Fruit fly (Drosophila melanogaster) whole organism, wandering third instar larva: Measurements from ENCODE around the gene tank.

Source experiments
- Dif ChIP-seq: fragments of 200-275, 200-300 bp; sonication (Bioruptor generic); optimal IDR thresholded peaks from 2 replicates; lab custom pipeline; 2018; ENCODE audit warnings: missing biosample characterization, missing genetic modification characterization; ENCODE audit not compliant: partially characterized antibody
- Jra ChIP-seq: sonication (Bioruptor generic); optimal IDR thresholded peaks from 2 replicates; lab custom pipeline; 2016; ENCODE audit warnings: missing biosample characterization, missing genetic modification characterization
- Myc ChIP-seq: fragments of >200 bp; optimal IDR thresholded peaks from 2 replicates; lab custom pipeline; 2017
- Sp1 ChIP-seq: fragments of 200-800 bp; sonication (Bioruptor generic); optimal IDR thresholded peaks from 3 replicates; lab custom pipeline; 2019; ENCODE audit warnings: missing biosample characterization, mild to moderate bottlenecking, missing genetic modification characterization, moderate library complexity
- br ChIP-seq: fragments of 200-800 bp; sonication (Bioruptor generic); optimal IDR thresholded peaks from 2 replicates; lab custom pipeline; 2016; ENCODE audit warnings: missing biosample characterization, missing genetic modification characterization
- dsf ChIP-seq: sonication (Bioruptor generic); optimal IDR thresholded peaks from 2 replicates; lab custom pipeline; 2016; ENCODE audit warnings: missing biosample characterization, missing genetic modification characterization, borderline replicate concordance
- foxo ChIP-seq, 2 experiments: fragments of 200-800 bp; sonication (Bioruptor generic); optimal IDR thresholded peaks; 2 replicates in 1 of 2; 3 replicates in 1 of 2; lab custom pipeline; 2016 to 2017; ENCODE audit warnings: missing biosample characterization in 2 of 2, missing genetic modification characterization in 2 of 2
- lola ChIP-seq: fragments of >200 bp; optimal IDR thresholded peaks from 2 replicates; lab custom pipeline; 2017; ENCODE audit warnings: missing biosample characterization, missing genetic modification characterization
- pan ChIP-seq: fragments of >200 bp; optimal IDR thresholded peaks from 2 replicates; lab custom pipeline; 2017
- psq ChIP-seq: fragments of 200-800 bp; sonication (Bioruptor generic); optimal IDR thresholded peaks from 3 replicates; lab custom pipeline; 2017; ENCODE audit warnings: missing biosample characterization, mild to moderate bottlenecking, missing genetic modification characterization, moderate library complexity
- rgr ChIP-seq: fragments of 200-800 bp; sonication (Bioruptor generic); optimal IDR thresholded peaks from 3 replicates; lab custom pipeline; 2016; ENCODE audit warnings: missing biosample characterization, mild to moderate bottlenecking, missing genetic modification characterization
- usp ChIP-seq: fragments of >200 bp; optimal IDR thresholded peaks from 2 replicates; lab custom pipeline; 2017; ENCODE audit warnings: missing biosample characterization, missing genetic modification characterization
- woc ChIP-seq: sonication (Bioruptor generic); optimal IDR thresholded peaks from 2 replicates; lab custom pipeline; 2016; ENCODE audit warnings: missing biosample characterization, mild to moderate bottlenecking, missing genetic modification characterization

DNA sequence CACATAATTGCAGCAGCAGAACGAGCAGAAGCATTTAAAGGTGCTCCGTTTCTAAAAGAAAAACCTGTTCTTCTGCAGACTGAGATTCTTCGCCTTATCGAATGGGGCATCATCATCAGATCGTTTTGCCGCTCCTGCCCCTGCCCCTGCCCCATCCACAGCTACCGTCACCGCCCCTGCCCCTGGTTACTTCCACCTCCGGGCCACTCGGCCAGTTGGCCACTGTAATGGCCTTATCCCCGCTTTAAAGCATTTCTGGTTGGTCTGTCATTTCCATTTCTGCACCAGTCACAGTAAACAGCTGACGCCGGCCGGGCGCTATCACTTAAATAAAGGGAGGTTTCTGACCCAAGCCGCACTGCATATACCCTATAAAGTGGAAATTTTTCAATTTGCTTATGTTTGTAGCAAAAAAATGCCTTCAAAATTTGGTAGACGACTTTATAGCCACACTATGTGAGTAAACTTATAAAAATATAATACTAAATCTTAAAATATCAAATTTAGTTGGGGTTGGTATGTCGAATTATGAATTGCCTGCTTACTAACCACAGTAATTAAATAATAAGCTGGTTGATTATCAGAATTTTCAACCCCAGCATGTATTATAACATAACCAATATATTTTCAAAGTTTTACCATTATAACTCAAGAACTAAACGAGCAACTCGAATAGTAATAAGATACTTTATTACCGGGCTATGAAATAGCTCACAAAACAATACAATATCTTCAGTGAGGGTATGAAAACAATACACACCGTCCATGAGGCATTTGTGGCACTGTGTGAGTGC, 26.9 kb downstream of the tank start:
- TF ChIP-seq br (GFP tag; lab: Kevin White, UChicago) = peak; percentile 45
- peak in 1 of 2 experiments; percentile 70 for TF ChIP-seq foxo (GFP tag; optimal IDR thresholded peaks at IDR 0.05; lab: Kevin White, UChicago)
- no peak for TF ChIP-seq Dif (GFP tag; lab: Kevin White, UChicago)
- peak; percentile 69 for TF ChIP-seq psq (GFP tag; lab: Kevin White, UChicago)
- TF ChIP-seq dsf (GFP tag; lab: Kevin White, UChicago) = peak; percentile 5
- TF ChIP-seq woc = peak; percentile 93
- TF ChIP-seq lola (GFP tag; lab: Kevin White, UChicago) = no peak
- TF ChIP-seq pan (lab: Kevin White, UChicago) = no peak
- TF ChIP-seq Sp1 (GFP tag; lab: Kevin White, UChicago) = peak; percentile 82
- TF ChIP-seq Jra (GFP tag; lab: Kevin White, UChicago) = no peak
- TF ChIP-seq usp = no peak
- TF ChIP-seq Myc (lab: Kevin White, UChicago) = no peak
- TF ChIP-seq rgr (GFP tag; lab: Kevin White, UChicago) = peak; percentile 57
